Fruit fly (Drosophila melanogaster): ENCODE measurements around the gene Mulk.

Mulk gene

dm6 chr2L:10299810-10300147, 29.9 kb downstream of the Mulk start, which contains the start of gene CYLD (continued):
- TF ChIP-seq CG31365 (tag; optimal IDR thresholded peaks at IDR 0.05): no peak
- peak; percentile 27 for TF ChIP-seq CG6854 (GFP tag; optimal IDR thresholded peaks at IDR 0.05)
- TF ChIP-seq Dbx (GFP tag; IDR thresholded peaks at IDR 0.05): peak; percentile 57; the same call in 1 of the 3 replicates
- peak; percentile 20 for TF ChIP-seq CG3407 (GFP tag; optimal IDR thresholded peaks at IDR 0.05)
- TF ChIP-seq Spps (tag; optimal IDR thresholded peaks at IDR 0.05): peak; percentile 72
- no peak for TF ChIP-seq CG3995 (GFP tag; optimal IDR thresholded peaks at IDR 0.05)
- TF ChIP-seq pfk (GFP tag; optimal IDR thresholded peaks at IDR 0.05): no peak
- peak; percentile 15 for TF ChIP-seq Vsx1 (GFP tag; optimal IDR thresholded peaks at IDR 0.05)
- TF ChIP-seq CG2202 (tag; optimal IDR thresholded peaks at IDR 0.05): peak; percentile 46
- no peak for TF ChIP-seq dan (GFP tag; IDR thresholded peaks at IDR 0.05)
- no peak for TF ChIP-seq jigr1 (GFP tag; IDR thresholded peaks at IDR 0.05)

- no peak for TF ChIP-seq CG18764 (GFP tag; optimal IDR thresholded peaks at IDR 0.05)
- TF ChIP-seq dysf (GFP tag; IDR thresholded peaks at IDR 0.05): no peak
- peak; percentile 8 for TF ChIP-seq D19A (tag; optimal IDR thresholded peaks at IDR 0.05)
These were observed 32.1 kb downstream of the Mulk start, which contains the start of gene CG13138 for dm6 chr2L:10301918-10302317. Gene CG13138, minus strand, starts transcription at chr2L:10302018.

dm6 chr2L:10303786-10304185, 33.9 kb downstream of the Mulk start, which contains the start of gene nmd:
Gene nmd, minus strand, starts transcription at chr2L:10303947.
- TF ChIP-seq E2f2 (GFP tag; IDR thresholded peaks at IDR 0.05) (peak; percentile 35; the same call in 1 of the 2 replicates), eve (GFP tag; optimal IDR thresholded peaks at IDR 0.05) (no peak), Oaz (GFP tag; IDR thresholded peaks at IDR 0.05) (no peak), CG10431 (GFP tag; optimal IDR thresholded peaks at IDR 0.05) (peak; percentile 91), sug (tag; optimal IDR thresholded peaks at IDR 0.05) (peak; percentile 17), Poxn (GFP tag; IDR thresholded peaks at IDR 0.05) (no peak), CG7987 (GFP tag; optimal IDR thresholded peaks at IDR 0.05) (peak; percentile 17), sob (GFP tag; IDR thresholded peaks at IDR 0.05) (no peak), CG7839 (tag; optimal IDR thresholded peaks at IDR 0.05) (peak; percentile 2), CG31224 (GFP tag; IDR thresholded peaks at IDR 0.05) (no peak), Usf (GFP tag; optimal IDR thresholded peaks at IDR 0.05) (no peak), sc (optimal IDR thresholded peaks at IDR 0.05) (no peak), sc (GFP tag; optimal IDR thresholded peaks at IDR 0.05) (no peak), ttk (GFP tag; IDR thresholded peaks at IDR 0.05) (no peak), caup (GFP tag; optimal IDR thresholded peaks at IDR 0.05; ENCODE audit: severe bottlenecking) (no peak), dmrt11E (tag; optimal IDR thresholded peaks at IDR 0.05) (no peak), sisA (GFP tag; IDR thresholded peaks at IDR 0.05) (no peak), Lhr (GFP tag; optimal IDR thresholded peaks at IDR 0.05) (peak; percentile 62), TFAM (GFP tag; optimal IDR thresholded peaks at IDR 0.05) (no peak), NC2β (GFP tag; optimal IDR thresholded peaks at IDR 0.05) (peak; percentile 16), CG8388 (GFP tag; optimal IDR thresholded peaks at IDR 0.05) (no peak), CG13894 (tag; optimal IDR thresholded peaks at IDR 0.05) (peak; percentile 26), ken (GFP tag; IDR thresholded peaks at IDR 0.05) (0 out of 3 replicates have a peak, but pooled peaks have one; percentile 9), CG2678 (tag; optimal IDR thresholded peaks at IDR 0.05) (peak; percentile 6), CG10209 (GFP tag; optimal IDR thresholded peaks at IDR 0.05) (no peak), CG2120 (GFP tag; optimal IDR thresholded peaks at IDR 0.05) (peak; percentile 33), chinmo (GFP tag; IDR thresholded peaks at IDR 0.05; ENCODE audit: partially characterized antibody) (peak; percentile 74; the same call in 1 of the 4 replicates), CG34224 (GFP tag; IDR thresholded peaks at IDR 0.05; ENCODE audit: partially characterized antibody) (no peak), Dek (tag; optimal IDR thresholded peaks at IDR 0.05) (peak; percentile 48), cato (GFP tag; optimal IDR thresholded peaks at IDR 0.05; ENCODE audit: borderline replicate concordance) (no peak), NK7.1 (GFP tag; optimal IDR thresholded peaks at IDR 0.05) (no peak), CG17328 (GFP tag; IDR thresholded peaks at IDR 0.05) (no peak; the same call in 1 of the 2 replicates), CG2712 (tag; optimal IDR thresholded peaks at IDR 0.05) (peak; percentile 8), ato (GFP tag; IDR thresholded peaks at IDR 0.05; ENCODE audit: partially characterized antibody) (no peak)

Data from whole organism, embryonic.